Worm (Caenorhabditis elegans) whole organism, young adult: ENCODE measurements around the gene hal-2.

Experiments
- C17E4.6 ChIP-seq: fragments of 200-800 bp; sonication (Bioruptor generic); IDR thresholded peaks from 2 replicates; pipeline ENCODE4 v1.3.6; 2022; ENCODE audit warnings: missing genetic modification reagents, missing genetic modification characterization, missing compliant biosample characterization
- F10E7.11 ChIP-seq: sonication (generic microtip); optimal IDR thresholded peaks from 2 replicates; lab custom pipeline; 2017; ENCODE audit warnings: mild to moderate bottlenecking, missing genetic modification characterization, moderate library complexity, missing compliant biosample characterization
- F22D6.2 ChIP-seq: sonication (generic microtip); optimal IDR thresholded peaks from 2 replicates; lab custom pipeline; 2016; ENCODE audit warnings: mild to moderate bottlenecking, missing genetic modification characterization, missing compliant biosample characterization
- F33H1.4 ChIP-seq: fragments of 200-800 bp; sonication (Bioruptor generic); IDR thresholded peaks from 2 replicates; pipeline ENCODE4 v1.3.6; 2022; ENCODE audit warnings: missing genetic modification reagents, missing genetic modification characterization, missing compliant biosample characterization
- F57C9.4 ChIP-seq: sonication (generic microtip); optimal IDR thresholded peaks from 2 replicates; lab custom pipeline; 2017; ENCODE audit warnings: mild to moderate bottlenecking, missing genetic modification characterization, missing compliant biosample characterization
- T26A5.8 ChIP-seq: sonication (generic microtip); optimal IDR thresholded peaks from 2 replicates; lab custom pipeline; 2016; ENCODE audit warnings: missing genetic modification characterization, missing compliant biosample characterization
- Y53F4B.3 ChIP-seq: fragments of 200-800 bp; sonication (Bioruptor generic); IDR thresholded peaks from 2 replicates; pipeline ENCODE4 v1.3.6; 2022; ENCODE audit warnings: missing genetic modification reagents, missing genetic modification characterization, missing compliant biosample characterization
- Y53G8AR.9 ChIP-seq: fragments of 200-800 bp; sonication (Bioruptor generic); conservative IDR thresholded peaks from 2 replicates; pipeline ENCODE4 v1.3.6; 2022; ENCODE audit warnings: missing genetic modification reagents, missing genetic modification characterization, missing compliant biosample characterization
- Y67H2A.10 ChIP-seq: fragments of 200-800 bp; sonication (Bioruptor generic); conservative IDR thresholded peaks from 2 replicates; pipeline ENCODE4 v1.3.6; 2022; ENCODE audit warnings: missing genetic modification reagents, missing genetic modification characterization, missing compliant biosample characterization
- Y79H2A.3 ChIP-seq: fragments of 200-800 bp; sonication (Bioruptor generic); conservative IDR thresholded peaks from 2 replicates; pipeline ENCODE4 v1.3.6; 2022; ENCODE audit warnings: missing genetic modification reagents, missing genetic modification characterization, missing compliant biosample characterization
- ama-1 ChIP-seq, 3 experiments: fragments of 150-350 bp in 1 of 3; sonication (generic microtip) in 2 of 3; optimal IDR thresholded peaks; 2 replicates each; lab custom pipeline; 2014 to 2018; ENCODE audit warnings: missing biosample characterization in 2 of 3, missing genetic modification characterization in 2 of 3, missing genetic modification reagents in 2 of 3
- atf-7 ChIP-seq: sonication (generic microtip); optimal IDR thresholded peaks from 2 replicates; lab custom pipeline; 2017; ENCODE audit warnings: mild to moderate bottlenecking, missing genetic modification characterization, missing compliant biosample characterization
- bed-1 ChIP-seq: fragments of 200-800 bp; sonication (Bioruptor generic); IDR thresholded peaks from 2 replicates; pipeline ENCODE4 v1.3.6; 2022; ENCODE audit warnings: missing genetic modification reagents, missing genetic modification characterization, missing compliant biosample characterization
- bed-2 ChIP-seq: fragments of 200-800 bp; sonication (Bioruptor generic); IDR thresholded peaks from 2 replicates; pipeline ENCODE4 v1.3.6; 2022; ENCODE audit warnings: missing genetic modification reagents, missing genetic modification characterization, missing compliant biosample characterization
- ceh-100 ChIP-seq: fragments of 200-800 bp; sonication (Bioruptor generic); IDR thresholded peaks from 2 replicates; pipeline ENCODE4 v1.3.6; 2022; ENCODE audit warnings: missing genetic modification reagents, missing genetic modification characterization, missing compliant biosample characterization
- ceh-40 ChIP-seq: fragments of 200-800 bp; sonication (Bioruptor generic); IDR thresholded peaks from 2 replicates; pipeline ENCODE4 v1.3.6; 2022; ENCODE audit warnings: missing genetic modification characterization, missing compliant biosample characterization
- ceh-91 ChIP-seq: fragments of 200-800 bp; sonication (Bioruptor generic); IDR thresholded peaks from 2 replicates; pipeline ENCODE4 v1.3.6; 2022; ENCODE audit warnings: missing genetic modification reagents, missing genetic modification characterization, missing compliant biosample characterization
- die-1 ChIP-seq: sonication (generic microtip); optimal IDR thresholded peaks from 2 replicates; lab custom pipeline; 2016; ENCODE audit warnings: missing genotype, mild to moderate bottlenecking, missing genetic modification characterization, missing compliant biosample characterization
- dpff-1 ChIP-seq: sonication (generic microtip); optimal IDR thresholded peaks from 2 replicates; lab custom pipeline; 2017; ENCODE audit warnings: mild to moderate bottlenecking, missing genetic modification characterization, missing compliant biosample characterization
- dpl-1 ChIP-seq: fragments of 150-350 bp; optimal IDR thresholded peaks from 2 replicates; lab custom pipeline; 2014; ENCODE audit warnings: missing biosample characterization, missing genetic modification reagents, missing genetic modification characterization
- egl-18 ChIP-seq: fragments of 200-800 bp; sonication (Bioruptor generic); IDR thresholded peaks from 2 replicates; pipeline ENCODE4 v1.3.6; 2022; ENCODE audit warnings: missing genetic modification reagents, missing genetic modification characterization, missing compliant biosample characterization
- egl-44 ChIP-seq: fragments of 200-800 bp; sonication (Bioruptor generic); IDR thresholded peaks from 2 replicates; pipeline ENCODE4 v1.3.6; 2022; ENCODE audit warnings: missing genetic modification reagents, missing genetic modification characterization, missing compliant biosample characterization
- ekl-4 ChIP-seq: fragments of 200-800 bp; sonication (Bioruptor generic); IDR thresholded peaks from 2 replicates; pipeline ENCODE4 v1.3.6; 2022; ENCODE audit warnings: missing genetic modification reagents, missing genetic modification characterization, missing compliant biosample characterization
- gei-17 ChIP-seq: fragments of 200-800 bp; sonication (Bioruptor generic); optimal IDR thresholded peaks from 2 replicates; lab custom pipeline; 2018; ENCODE audit warnings: mild to moderate bottlenecking, missing genetic modification characterization, missing compliant biosample characterization
- him-1 ChIP-seq: sonication (generic microtip); optimal IDR thresholded peaks from 2 replicates; lab custom pipeline; 2016; ENCODE audit warnings: missing genotype, missing genetic modification reagents, missing genetic modification characterization, missing compliant biosample characterization
- hmg-20 ChIP-seq: fragments of 200-800 bp; sonication (Bioruptor generic); IDR thresholded peaks from 2 replicates; pipeline ENCODE4 v1.3.6; 2022; ENCODE audit warnings: missing genetic modification reagents, missing genetic modification characterization, missing compliant biosample characterization
- lin-40 ChIP-seq: sonication (generic microtip); optimal IDR thresholded peaks from 2 replicates; lab custom pipeline; 2016; ENCODE audit warnings: missing genetic modification characterization, mild to moderate bottlenecking, missing compliant biosample characterization, missing genotype, missing genetic modification reagents
- madf-6 ChIP-seq: fragments of 200-800 bp; sonication (Bioruptor generic); IDR thresholded peaks from 2 replicates; pipeline ENCODE4 v1.3.6; 2022; ENCODE audit warnings: missing genetic modification reagents, missing genetic modification characterization, missing compliant biosample characterization
- mel-28 ChIP-seq: sonication (generic microtip); optimal IDR thresholded peaks from 2 replicates; lab custom pipeline; 2016; ENCODE audit warnings: borderline replicate concordance, mild to moderate bottlenecking, missing genetic modification characterization, missing compliant biosample characterization
- mes-4 ChIP-seq: sonication (generic microtip); optimal IDR thresholded peaks from 2 replicates; lab custom pipeline; 2016; ENCODE audit warnings: missing genotype, missing genetic modification characterization, missing compliant biosample characterization
- nfya-1 ChIP-seq: sonication (generic microtip); optimal IDR thresholded peaks from 2 replicates; lab custom pipeline; 2017; ENCODE audit warnings: antibody characterized with exemption, missing compliant biosample characterization, missing genetic modification characterization, borderline replicate concordance; ENCODE audit not compliant: insufficient read depth
- nfyb-1 ChIP-seq: fragments of 200-800 bp; sonication (Bioruptor generic); IDR thresholded peaks from 2 replicates; pipeline ENCODE4 v1.3.6; 2022; ENCODE audit warnings: missing genetic modification reagents, missing genetic modification characterization, missing compliant biosample characterization
- repo-1 ChIP-seq: sonication (generic microtip); optimal IDR thresholded peaks from 2 replicates; lab custom pipeline; 2017; ENCODE audit warnings: mild to moderate bottlenecking, missing genetic modification characterization, missing compliant biosample characterization
- rpc-1 ChIP-seq, 2 experiments: fragments of 150-350 bp in 1 of 2; sonication (generic microtip) in 1 of 2; optimal IDR thresholded peaks; 2 replicates each; lab custom pipeline; 2014 to 2018; ENCODE audit warnings: missing biosample characterization in 1 of 2, missing genetic modification characterization in 1 of 2, missing genetic modification reagents in 1 of 2, missing genotype in 1 of 2
- sea-2 ChIP-seq: fragments of 200-800 bp; sonication (Bioruptor generic); IDR thresholded peaks from 2 replicates; pipeline ENCODE4 v1.3.6; 2022; ENCODE audit warnings: missing genetic modification characterization, missing compliant biosample characterization
- somi-1 ChIP-seq: fragments of 200-800 bp; sonication (Bioruptor generic); optimal IDR thresholded peaks from 2 replicates; lab custom pipeline; 2018; ENCODE audit warnings: mild to moderate bottlenecking, missing genetic modification characterization, missing compliant biosample characterization
- tbp1 ChIP-seq: fragments of 200-800 bp; sonication (Bioruptor generic); optimal IDR thresholded peaks from 2 replicates; lab custom pipeline; 2018; ENCODE audit warnings: mild to moderate bottlenecking, missing genetic modification characterization, missing compliant biosample characterization
- tlf-1 ChIP-seq: fragments of 200-800 bp; sonication (Bioruptor generic); optimal IDR thresholded peaks from 2 replicates; lab custom pipeline; 2018; ENCODE audit warnings: mild to moderate bottlenecking, missing genetic modification characterization, missing compliant biosample characterization
- unc-62 ChIP-seq: fragments of 150-350 bp; optimal IDR thresholded peaks from 2 replicates; lab custom pipeline; 2014; ENCODE audit warnings: missing biosample characterization, missing genetic modification reagents, missing genetic modification characterization
- xnd-1 ChIP-seq: sonication (generic microtip); optimal IDR thresholded peaks from 2 replicates; lab custom pipeline; 2016; ENCODE audit warnings: missing genotype, missing genetic modification reagents, missing genetic modification characterization, missing compliant biosample characterization
- zim-3 ChIP-seq: sonication (generic microtip); optimal IDR thresholded peaks from 2 replicates; lab custom pipeline; 2017; ENCODE audit warnings: mild to moderate bottlenecking, missing genetic modification characterization, moderate library complexity, missing compliant biosample characterization
- ztf-18 ChIP-seq: sonication (generic microtip); optimal IDR thresholded peaks from 2 replicates; lab custom pipeline; 2016; ENCODE audit warnings: missing genotype, mild to moderate bottlenecking, missing genetic modification characterization, missing compliant biosample characterization
- ztf-22 ChIP-seq: fragments of 200-800 bp; sonication (Bioruptor generic); optimal IDR thresholded peaks from 2 replicates; lab custom pipeline; 2018; ENCODE audit warnings: mild to moderate bottlenecking, missing genetic modification characterization, moderate library complexity, missing compliant biosample characterization
- ztf-6 ChIP-seq: fragments of 200-800 bp; sonication (Bioruptor generic); IDR thresholded peaks from 2 replicates; pipeline ENCODE4 v1.3.6; 2022; ENCODE audit warnings: missing genetic modification reagents, missing genetic modification characterization, missing compliant biosample characterization

Gene hal-2

ce11 chrIII:10078151-10078550 lies 10.6 kb downstream of the hal-2 start, which contains the start of gene T16G12.9:
T16G12.9 (minus strand) TSS chrIII:10078251.
- TF ChIP-seq F33H1.4 (GFP tag; lab: Robert Waterston, UW) (no peak), rpc-1 (optimal IDR thresholded peaks at IDR 0.05; lab: Kevin White, UChicago) (no peak), rpc-1 (tag; optimal IDR thresholded peaks at IDR 0.05; lab: Kevin White, UChicago) (no peak), Y53G8AR.9 (GFP tag; lab: Robert Waterston, UW) (no peak), gei-17 (GFP tag; lab: Kevin White, UChicago) (no peak), die-1 (tag; lab: Kevin White, UChicago) (no peak), dpl-1 (no peak), Y67H2A.10 (GFP tag; lab: Robert Waterston, UW) (no peak), ztf-18 (tag; lab: Kevin White, UChicago) (no peak), ztf-6 (no peak), nfya-1 (tag; lab: Kevin White, UChicago) (no peak), ceh-91 (GFP tag; lab: Robert Waterston, UW) (no peak), Y79H2A.3 (GFP tag; lab: Robert Waterston, UW) (no peak), zim-3 (tag; lab: Kevin White, UChicago) (no peak)
- TF ChIP-seq, all 124 proteins: peak for 0

- no peak for TF ChIP-seq Y53F4B.3 (GFP tag; lab: Robert Waterston, UW)
- peak; percentile 86 for TF ChIP-seq nfyb-1 (GFP tag; lab: Robert Waterston, UW)
- TF ChIP-seq bed-1 (GFP tag; lab: Robert Waterston, UW): no peak
- TF ChIP-seq ceh-40 (GFP tag; lab: Robert Waterston, UW): no peak
- no peak for TF ChIP-seq bed-2 (GFP tag; lab: Robert Waterston, UW)
- TF ChIP-seq him-1 (tag; lab: Kevin White, UChicago): peak; percentile 30
These were observed 12.7 kb downstream of the hal-2 start for ce11 chrIII:10076042-10076441.

ce11 chrIII:10069278-10069677 lies 19.5 kb downstream of the hal-2 start, which contains the start of gene T16G12.6:
T16G12.6 (plus strand) TSS chrIII:10069578.
- TF ChIP-seq F57C9.4 (tag; lab: Kevin White, UChicago): no peak
- TF ChIP-seq ceh-100 (GFP tag; lab: Robert Waterston, UW): no peak
- TF ChIP-seq dpff-1: no peak
- no peak for TF ChIP-seq ztf-22
- no peak for TF ChIP-seq mes-4 (tag; lab: Kevin White, UChicago)
- no peak for TF ChIP-seq ama-1 (optimal IDR thresholded peaks at IDR 0.05; lab: Kevin White, UChicago)
- no peak for TF ChIP-seq ama-1 (GFP tag; optimal IDR thresholded peaks at IDR 0.05; lab: Kevin White, UChicago)
- TF ChIP-seq rpc-1 (optimal IDR thresholded peaks at IDR 0.05; lab: Kevin White, UChicago): no peak
- TF ChIP-seq rpc-1 (tag; optimal IDR thresholded peaks at IDR 0.05; lab: Kevin White, UChicago): no peak
- no peak for TF ChIP-seq mel-28 (tag; lab: Kevin White, UChicago)
- no peak for TF ChIP-seq egl-18 (GFP tag; lab: Robert Waterston, UW)
- TF ChIP-seq Y53F4B.3 (GFP tag; lab: Robert Waterston, UW): no peak
- no peak for TF ChIP-seq tlf-1 (GFP tag; lab: Kevin White, UChicago)
- TF ChIP-seq F22D6.2: no peak
- no peak for TF ChIP-seq unc-62 (GFP tag; lab: Kevin White, UChicago)
- TF ChIP-seq Y79H2A.3 (GFP tag; lab: Robert Waterston, UW): no peak
- no peak for TF ChIP-seq sea-2
- TF ChIP-seq C17E4.6 (GFP tag; lab: Robert Waterston, UW): no peak

- TF ChIP-seq egl-44 (GFP tag; lab: Robert Waterston, UW): no peak
- TF ChIP-seq lin-40: no peak
- no peak for TF ChIP-seq hmg-20 (GFP tag; lab: Robert Waterston, UW)
- no peak for TF ChIP-seq somi-1
- peak; percentile 53; the same call in 1 of the 2 replicates for TF ChIP-seq madf-6 (GFP tag; lab: Robert Waterston, UW)
- no peak for TF ChIP-seq ekl-4
- no peak for TF ChIP-seq ztf-22
- TF ChIP-seq egl-18 (GFP tag; lab: Robert Waterston, UW): no peak
- no peak for TF ChIP-seq xnd-1 (tag; lab: Kevin White, UChicago)
- TF ChIP-seq dpl-1: no peak
- no peak for TF ChIP-seq nfya-1 (tag; lab: Kevin White, UChicago)
- TF ChIP-seq tbp1 (GFP tag; lab: Kevin White, UChicago): no peak
- no peak for TF ChIP-seq T26A5.8 (tag; lab: Kevin White, UChicago)
- TF ChIP-seq atf-7 (tag; lab: Kevin White, UChicago): no peak
- TF ChIP-seq repo-1 (tag; lab: Kevin White, UChicago): no peak
- TF ChIP-seq F10E7.11 (tag; lab: Kevin White, UChicago): no peak
These were observed 24.6 kb downstream of the hal-2 start, which contains the start of gene ekl-6 for ce11 chrIII:10064140-10064539. ekl-6 (plus strand) TSS chrIII:10064404.
